Fruit fly (Drosophila melanogaster): ENCODE measurements around the gene CG43231.

The CG43231 gene

dm6 chr2L:17750141-17750540, 45.7 kb downstream of the CG43231 start:
- TF ChIP-seq Xrp1 (GFP tag; IDR thresholded peaks at IDR 0.05) (peak; percentile 54; the same call in 1 of the 2 replicates), knrl (GFP tag; IDR thresholded peaks at IDR 0.05; ENCODE audit: partially characterized antibody) (no peak), row (GFP tag; IDR thresholded peaks at IDR 0.05) (peak; percentile 35; the same call in 1 of the 3 replicates), prd (optimal IDR thresholded peaks at IDR 0.05) (no peak), prd (GFP tag; IDR thresholded peaks at IDR 0.05) (peak; percentile 32; the same call in 1 of the 3 replicates), Adf1 (GFP tag; IDR thresholded peaks at IDR 0.05) (no peak), Blimp-1 (GFP tag; optimal IDR thresholded peaks at IDR 0.05) (peak; percentile 18), CG13296 (GFP tag; optimal IDR thresholded peaks at IDR 0.05) (no peak), CG7839 (tag; optimal IDR thresholded peaks at IDR 0.05) (peak; percentile 15), CG31441 (GFP tag; IDR thresholded peaks at IDR 0.05) (0 out of 2 replicates have a peak, but pooled peaks have one; percentile 23), Med (GFP tag) (peak; percentile 5), CG11504 (tag; optimal IDR thresholded peaks at IDR 0.05) (peak; percentile 5), bsh (GFP tag; optimal IDR thresholded peaks at IDR 0.05) (peak; percentile 6 to 11), CG6689 (GFP tag; IDR thresholded peaks at IDR 0.05) (peak; percentile 21; the same call in 1 of the 2 replicates), CG10366 (GFP tag; IDR thresholded peaks at IDR 0.05) (0 out of 2 replicates have a peak, but pooled peaks have one; percentile 20), Hr51 (GFP tag; optimal IDR thresholded peaks at IDR 0.05) (peak in 1 of 2 experiments; percentile 11), CG2712 (tag; optimal IDR thresholded peaks at IDR 0.05) (peak; percentile 13), CG3065 (GFP tag; optimal IDR thresholded peaks at IDR 0.05) (no peak), Oli (tag; optimal IDR thresholded peaks at IDR 0.05) (peak; percentile 7), lbe (GFP tag; optimal IDR thresholded peaks at IDR 0.05) (peak; percentile 8), CG14441 (GFP tag; IDR thresholded peaks at IDR 0.05) (no peak), Sox102F (GFP tag; optimal IDR thresholded peaks at IDR 0.05) (peak; percentile 8), pan (optimal IDR thresholded peaks at IDR 0.05) (no peak), pan (GFP tag; optimal IDR thresholded peaks at IDR 0.05 in 1 of 2, IDR thresholded peaks at IDR 0.05 in 1 of 2) (peak in 1 of 2 experiments; percentile 21), her (GFP tag; optimal IDR thresholded peaks at IDR 0.05) (no peak), gem (tag; optimal IDR thresholded peaks at IDR 0.05) (peak; percentile 38)

- peak; percentile 98 for TF ChIP-seq onecut (GFP tag; IDR thresholded peaks at IDR 0.05)
- TF ChIP-seq D19B (GFP tag; optimal IDR thresholded peaks at IDR 0.05), result no peak
- no peak for TF ChIP-seq gcm (GFP tag; optimal IDR thresholded peaks at IDR 0.05)
- peak; percentile 15; the same call in 1 of the 2 replicates for TF ChIP-seq Adf1 (GFP tag; IDR thresholded peaks at IDR 0.05)
- peak; percentile 18 for TF ChIP-seq nerfin-1 (tag; optimal IDR thresholded peaks at IDR 0.05)
- no peak for TF ChIP-seq CG8359 (GFP tag; optimal IDR thresholded peaks at IDR 0.05; ENCODE audit: borderline replicate concordance)
- TF ChIP-seq CG12744 (GFP tag; optimal IDR thresholded peaks at IDR 0.05), result no peak
- peak; percentile 84 for TF ChIP-seq abd-A (tag; optimal IDR thresholded peaks at IDR 0.05)
- TF ChIP-seq scrt (GFP tag; optimal IDR thresholded peaks at IDR 0.05), result peak; percentile 20
- no peak for TF ChIP-seq zfh1 (GFP tag; IDR thresholded peaks at IDR 0.05)
- TF ChIP-seq Xrp1 (GFP tag; IDR thresholded peaks at IDR 0.05), result 0 out of 2 replicates have a peak, but pooled peaks have one; percentile 6
- no peak for TF ChIP-seq prd (optimal IDR thresholded peaks at IDR 0.05)
- TF ChIP-seq prd (GFP tag; IDR thresholded peaks at IDR 0.05), result no peak
- no peak for TF ChIP-seq Gug (GFP tag; IDR thresholded peaks at IDR 0.05)
- peak; percentile 32 for TF ChIP-seq pfk (GFP tag; optimal IDR thresholded peaks at IDR 0.05)
- no peak for TF ChIP-seq vfl (GFP tag; optimal IDR thresholded peaks at IDR 0.05)
- TF ChIP-seq crc (GFP tag; optimal IDR thresholded peaks at IDR 0.05), result no peak
- TF ChIP-seq CG18262 (tag; optimal IDR thresholded peaks at IDR 0.05), result no peak
- TF ChIP-seq CG11695 (GFP tag; IDR thresholded peaks at IDR 0.05), result no peak
- TF ChIP-seq Fer1 (GFP tag; optimal IDR thresholded peaks at IDR 0.05), result peak; percentile 6
- TF ChIP-seq pzg (GFP tag; optimal IDR thresholded peaks at IDR 0.05), result no peak
- TF ChIP-seq CHES-1-like (GFP tag; optimal IDR thresholded peaks at IDR 0.05), result no peak
- TF ChIP-seq CG6254 (GFP tag; optimal IDR thresholded peaks at IDR 0.05), result no peak
- no peak for TF ChIP-seq CG3995 (GFP tag; optimal IDR thresholded peaks at IDR 0.05)
- TF ChIP-seq Dad (GFP tag; optimal IDR thresholded peaks at IDR 0.05), result no peak
- no peak for TF ChIP-seq CG12219 (GFP tag; optimal IDR thresholded peaks at IDR 0.05)
- TF ChIP-seq Deaf1 (tag; optimal IDR thresholded peaks at IDR 0.05), result peak; percentile 59
- no peak for TF ChIP-seq CG31441 (GFP tag; IDR thresholded peaks at IDR 0.05)
- TF ChIP-seq crol (GFP tag; IDR thresholded peaks at IDR 0.05), result peak; percentile 69
These were observed 46.7 kb downstream of the CG43231 start for dm6 chr2L:17751220-17751619.
